Fruit fly (Drosophila melanogaster) whole organism, adult: ENCODE measurements around the gene CG15877.

Experiments
- CG11617 ChIP-seq: fragments of 200-800 bp; sonication (Bioruptor generic); optimal IDR thresholded peaks from 2 replicates; lab custom pipeline; 2017; ENCODE audit warnings: mild to moderate bottlenecking, missing biosample characterization, missing genetic modification reagents, missing genetic modification characterization
- CG1620 ChIP-seq: fragments of 200-800 bp; sonication (Bioruptor generic); optimal IDR thresholded peaks from 2 replicates; lab custom pipeline; 2016; ENCODE audit warnings: missing biosample characterization, missing genetic modification characterization
- CG5204 ChIP-seq: fragments of 200-800 bp; sonication (Bioruptor generic); optimal IDR thresholded peaks from 2 replicates; lab custom pipeline; 2016; ENCODE audit warnings: missing biosample characterization, missing genetic modification characterization
- Crg-1 ChIP-seq: fragments of 200-800 bp; sonication (Bioruptor generic); optimal IDR thresholded peaks from 2 replicates; lab custom pipeline; 2016; ENCODE audit warnings: missing biosample characterization, missing genetic modification characterization
- Hr96 ChIP-seq: fragments of 200-800 bp; sonication (Bioruptor generic); optimal IDR thresholded peaks from 2 replicates; lab custom pipeline; 2016; ENCODE audit warnings: missing biosample characterization, missing genetic modification characterization
- Mnt ChIP-seq: fragments of 200-800 bp; sonication (Bioruptor generic); optimal IDR thresholded peaks from 2 replicates; lab custom pipeline; 2016; ENCODE audit warnings: missing biosample characterization, mild to moderate bottlenecking, missing genetic modification characterization
- bab1 ChIP-seq: fragments of 200-800 bp; sonication (Bioruptor generic); optimal IDR thresholded peaks from 3 replicates; lab custom pipeline; 2019; ENCODE audit warnings: missing biosample characterization, mild to moderate bottlenecking, missing genetic modification characterization, moderate library complexity
- cic ChIP-seq: fragments of 200-800 bp; sonication (Bioruptor generic); optimal IDR thresholded peaks from 2 replicates; lab custom pipeline; 2017; ENCODE audit warnings: missing biosample characterization, mild to moderate bottlenecking, missing genetic modification characterization, moderate library complexity
- ovo ChIP-seq: fragments of 200-800 bp; sonication (Bioruptor generic); optimal IDR thresholded peaks from 2 replicates; lab custom pipeline; 2016; ENCODE audit warnings: missing biosample characterization, missing genetic modification characterization
- toe ChIP-seq: fragments of 200-800 bp; sonication (Bioruptor generic); optimal IDR thresholded peaks from 2 replicates; lab custom pipeline; 2016; ENCODE audit warnings: missing biosample characterization, missing genetic modification characterization

DNA sequence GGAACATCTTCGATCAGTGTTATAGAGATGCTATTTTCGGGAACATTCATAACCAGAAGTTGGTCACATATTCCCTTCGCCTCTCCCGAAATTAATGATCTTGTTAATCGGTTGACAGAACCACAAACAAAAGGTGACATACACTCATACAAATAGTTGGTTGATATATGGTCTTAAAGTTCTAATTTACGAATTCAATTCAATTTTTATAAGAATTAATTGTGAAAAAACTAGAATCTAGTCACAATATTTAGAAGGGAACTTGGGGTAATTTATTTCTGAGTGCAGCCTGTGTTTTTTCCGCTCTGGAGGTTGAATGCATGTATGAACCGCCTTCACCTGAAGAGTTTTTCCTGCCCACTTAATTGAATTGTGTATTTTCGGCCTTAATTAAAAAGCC, 22.4 kb upstream of the CG15877 start:
- TF ChIP-seq Hr96 (no peak), ovo (no peak), toe (no peak), Crg-1 (no peak), CG5204 (GFP tag; lab: Kevin White, UChicago) (no peak), CG1620 (GFP tag; lab: Kevin White, UChicago) (no peak), cic (no peak), Mnt (GFP tag; lab: Kevin White, UChicago) (no peak), CG11617 (GFP tag; lab: Kevin White, UChicago) (no peak), bab1 (GFP tag; lab: Kevin White, UChicago) (no peak)
